Fruit fly (Drosophila melanogaster): ENCODE measurements around the gene CG6763.

Gene CG6763

dm6 chr3R:23334036-23334744 is 50.4 kb downstream of the CG6763 start (continued):
- TF ChIP-seq ato (GFP tag; IDR thresholded peaks at IDR 0.05; ENCODE audit: partially characterized antibody) (no peak), Hr78 (GFP tag; optimal IDR thresholded peaks at IDR 0.05) (no peak), aop (GFP tag; IDR thresholded peaks at IDR 0.05) (peak; percentile 57; the same call in 1 of the 2 replicates), CG9609 (GFP tag; optimal IDR thresholded peaks at IDR 0.05) (peak; percentile 32), CG9932 (GFP tag; IDR thresholded peaks at IDR 0.05) (no peak), CG10462 (GFP tag; optimal IDR thresholded peaks at IDR 0.05) (no peak), Hr51 (GFP tag; optimal IDR thresholded peaks at IDR 0.05) (peak in 1 of 2 experiments; percentile 30), kni (GFP tag; optimal IDR thresholded peaks at IDR 0.05) (peak; percentile 28)

- TF ChIP-seq Fer3 (tag; optimal IDR thresholded peaks at IDR 0.05): peak; percentile 65
- TF ChIP-seq CG30403 (GFP tag; optimal IDR thresholded peaks at IDR 0.05): peak; percentile 34
- TF ChIP-seq esg (GFP tag; conservative IDR thresholded peaks at IDR 0.05): peak; percentile 46
- TF ChIP-seq Atf6 (GFP tag; IDR thresholded peaks at IDR 0.05): peak; percentile 71; the same call in 1 of the 2 replicates
- peak; percentile 67 for TF ChIP-seq CG13624 (GFP tag; optimal IDR thresholded peaks at IDR 0.05)
- TF ChIP-seq CG11504 (tag; optimal IDR thresholded peaks at IDR 0.05): peak; percentile 50
- peak; percentile 42; the same call in 1 of the 2 replicates for TF ChIP-seq CG7372 (GFP tag; IDR thresholded peaks at IDR 0.05)
- peak; percentile 37; the same call in 1 of the 2 replicates for TF ChIP-seq Taf1 (GFP tag; IDR thresholded peaks at IDR 0.05)
- TF ChIP-seq CG34422 (GFP tag; IDR thresholded peaks at IDR 0.05): no peak
- peak; percentile 15 for TF ChIP-seq lbe (GFP tag; optimal IDR thresholded peaks at IDR 0.05)
- TF ChIP-seq BEAF-32 (GFP tag; optimal IDR thresholded peaks at IDR 0.05): no peak
- TF ChIP-seq pan (optimal IDR thresholded peaks at IDR 0.05): no peak
- peak in 1 of 2 experiments; percentile 55 for TF ChIP-seq pan (GFP tag; optimal IDR thresholded peaks at IDR 0.05 in 1 of 2, IDR thresholded peaks at IDR 0.05 in 1 of 2)
- TF ChIP-seq NfI (GFP tag; optimal IDR thresholded peaks at IDR 0.05): peak; percentile 42
- TF ChIP-seq CG4730 (GFP tag; IDR thresholded peaks at IDR 0.05): peak; percentile 35; the same call in 1 of the 2 replicates
- TF ChIP-seq nom (GFP tag; optimal IDR thresholded peaks at IDR 0.05): no peak
- no peak for TF ChIP-seq h (optimal IDR thresholded peaks at IDR 0.05)
- peak; percentile 47; the same call in 1 of the 3 replicates for TF ChIP-seq zfh1 (GFP tag; IDR thresholded peaks at IDR 0.05)
- peak; percentile 20 for TF ChIP-seq Asciz (GFP tag; optimal IDR thresholded peaks at IDR 0.05)
- peak; percentile 14 for TF ChIP-seq scrt (GFP tag; optimal IDR thresholded peaks at IDR 0.05)
- TF ChIP-seq CG8765 (GFP tag; IDR thresholded peaks at IDR 0.05): peak; percentile 33; the same call in 1 of the 2 replicates
- TF ChIP-seq CG14014 (GFP tag; IDR thresholded peaks at IDR 0.05): peak; percentile 47
- TF ChIP-seq CG14050 (GFP tag; IDR thresholded peaks at IDR 0.05): peak; percentile 41; the same call in 1 of the 3 replicates
- no peak for TF ChIP-seq Neu2 (GFP tag; optimal IDR thresholded peaks at IDR 0.05; ENCODE audit: borderline replicate concordance)
- TF ChIP-seq vvl (GFP tag; IDR thresholded peaks at IDR 0.05): peak; percentile 49
- no peak for TF ChIP-seq ERR (GFP tag; optimal IDR thresholded peaks at IDR 0.05)
- TF ChIP-seq kay (GFP tag; optimal IDR thresholded peaks at IDR 0.05): peak; percentile 5
- no peak for TF ChIP-seq CG10431 (GFP tag; optimal IDR thresholded peaks at IDR 0.05)
- no peak for TF ChIP-seq CG4360 (GFP tag; IDR thresholded peaks at IDR 0.05)
- TF ChIP-seq D19A (tag; optimal IDR thresholded peaks at IDR 0.05): peak; percentile 30
- TF ChIP-seq ttk (GFP tag; IDR thresholded peaks at IDR 0.05): 0 out of 2 replicates have a peak, but pooled peaks have one; percentile 20
- no peak for TF ChIP-seq CG15479 (GFP tag; optimal IDR thresholded peaks at IDR 0.05)
- no peak for TF ChIP-seq tll (GFP tag; optimal IDR thresholded peaks at IDR 0.05)
- TF ChIP-seq org-1 (GFP tag; optimal IDR thresholded peaks at IDR 0.05): no peak
- TF ChIP-seq NFAT (GFP tag; IDR thresholded peaks at IDR 0.05): peak; percentile 32; the same call in 1 of the 2 replicates
- peak; percentile 29; the same call in 1 of the 3 replicates for TF ChIP-seq CG2889 (GFP tag; IDR thresholded peaks at IDR 0.05)
- TF ChIP-seq CG17385 (GFP tag; optimal IDR thresholded peaks at IDR 0.05): peak; percentile 16
- peak; percentile 5 for TF ChIP-seq CG13894 (tag; optimal IDR thresholded peaks at IDR 0.05)
- TF ChIP-seq CG2678 (tag; optimal IDR thresholded peaks at IDR 0.05): peak; percentile 66
- peak; percentile 64 for TF ChIP-seq CG7839 (tag; optimal IDR thresholded peaks at IDR 0.05)
These were observed 51.1 kb downstream of the CG6763 start for dm6 chr3R:23334866-23335265.

Measured in whole organism, embryonic.